Worm (Caenorhabditis elegans): Measurements from ENCODE around the gene seip-1.
"Not testable (repeated sequence)": the region's sequence is repeated elsewhere in the genome, so short reads cannot be mapped to it uniquely, and the experiment has no call there.

seip-1 gene

ce11 chrV:6069968-6070367 is 16.9 kb upstream of the seip-1 start, which contains the start of gene fbxa-214:
TSS of gene fbxa-214 (minus strand) at chrV:6070068.
- not testable (repeated sequence) for TF ChIP-seq egl-27, nhr-11, mdl-1 (tag; optimal IDR thresholded peaks at IDR 0.05)

ce11 chrV:6067112-6067511 is 14.1 kb upstream of the seip-1 start, which contains the start of gene srh-10:
TSS of gene srh-10 (minus strand) at chrV:6067140.
- no peak for TF ChIP-seq ztf-4 (tag; optimal IDR thresholded peaks at IDR 0.05)

ce11 chrV:6063330-6063729 is 10.3 kb upstream of the seip-1 start, which contains the start of gene Y38A10A.2:
TSS of gene Y38A10A.2 (minus strand) at chrV:6063430.
- TF ChIP-seq tbx-2 (tag; optimal IDR thresholded peaks at IDR 0.05) (no peak), elt-1 (tag; optimal IDR thresholded peaks at IDR 0.05) (no peak), ceh-9 (tag; optimal IDR thresholded peaks at IDR 0.05) (no peak), nhr-76 (tag; optimal IDR thresholded peaks at IDR 0.05) (no peak), aly-2 (tag; optimal IDR thresholded peaks at IDR 0.05) (no peak), ceh-82 (tag; optimal IDR thresholded peaks at IDR 0.05) (no peak), sea-2 (GFP tag; optimal IDR thresholded peaks at IDR 0.05) (no peak), nhr-77 (tag; optimal IDR thresholded peaks at IDR 0.05) (no peak), mml-1 (tag; optimal IDR thresholded peaks at IDR 0.05) (no peak)

- TF ChIP-seq ama-1 (optimal IDR thresholded peaks at IDR 0.05) (no peak), nhr-28 (tag; optimal IDR thresholded peaks at IDR 0.05) (no peak), fkh-2 (tag; optimal IDR thresholded peaks at IDR 0.05) (no peak), ceh-16 (tag; optimal IDR thresholded peaks at IDR 0.05) (no peak), elt-1 (tag; optimal IDR thresholded peaks at IDR 0.05) (no peak), skn-1 (tag; optimal IDR thresholded peaks at IDR 0.05) (no peak), nfya-1 (tag; optimal IDR thresholded peaks at IDR 0.05; ENCODE audit: insufficient read depth) (no peak), lin-39 (tag; optimal IDR thresholded peaks at IDR 0.05) (no peak), nhr-11 (tag; optimal IDR thresholded peaks at IDR 0.05) (no peak), elt-2 (tag; optimal IDR thresholded peaks at IDR 0.05) (no peak), pqm-1 (tag; optimal IDR thresholded peaks at IDR 0.05) (no peak)
Measured at ce11 chrV:6055289-6055688, 2.3 kb upstream of the seip-1 start, which contains the start of gene srd-20. TSS of gene srd-20 (plus strand) at chrV:6055589.

ce11 chrV:6051159-6051558 is 1.9 kb downstream of the seip-1 start, which contains the start of gene jamp-1:
TSS of gene jamp-1 (minus strand) at chrV:6051259.
- TF ChIP-seq ama-1 (optimal IDR thresholded peaks at IDR 0.05): no peak
- TF ChIP-seq fos-1 (tag; optimal IDR thresholded peaks at IDR 0.05): no peak
- no peak for TF ChIP-seq nhr-11 (tag; optimal IDR thresholded peaks at IDR 0.05)
- TF ChIP-seq nhr-28 (tag; optimal IDR thresholded peaks at IDR 0.05): no peak
- no peak for TF ChIP-seq ztf-4 (tag; optimal IDR thresholded peaks at IDR 0.05)
- TF ChIP-seq aly-2 (tag; optimal IDR thresholded peaks at IDR 0.05): no peak
- no peak for TF ChIP-seq skn-1 (tag; optimal IDR thresholded peaks at IDR 0.05)

- TF ChIP-seq ceh-16 (tag; optimal IDR thresholded peaks at IDR 0.05) (no peak), zag-1 (tag; optimal IDR thresholded peaks at IDR 0.05) (no peak), lsy-12 (tag; optimal IDR thresholded peaks at IDR 0.05) (no peak), nhr-67 (tag; optimal IDR thresholded peaks at IDR 0.05) (no peak), nhr-237 (tag; optimal IDR thresholded peaks at IDR 0.05) (no peak), ztf-4 (tag; optimal IDR thresholded peaks at IDR 0.05) (no peak), egl-5 (tag; optimal IDR thresholded peaks at IDR 0.05) (no peak), ceh-82 (tag; optimal IDR thresholded peaks at IDR 0.05) (no peak)
Measured at ce11 chrV:6047818-6048217, 5.2 kb downstream of the seip-1 start, which contains the start of gene pgap-3. TSS of gene pgap-3 (minus strand) at chrV:6047918.

ce11 chrV:6044853-6045594 is 8.0 kb downstream of the seip-1 start, which contains the start of gene R01B10.3:
TSS of gene R01B10.3 (minus strand) at chrV:6045129.
- TF ChIP-seq R02D3.7 (tag; optimal IDR thresholded peaks at IDR 0.05): no peak
- peak; percentile 26 for TF ChIP-seq pha-4 (tag; optimal IDR thresholded peaks at IDR 0.05)
